Fruit fly (Drosophila melanogaster): ENCODE measurements around the gene APP-BP1.

DNA sequence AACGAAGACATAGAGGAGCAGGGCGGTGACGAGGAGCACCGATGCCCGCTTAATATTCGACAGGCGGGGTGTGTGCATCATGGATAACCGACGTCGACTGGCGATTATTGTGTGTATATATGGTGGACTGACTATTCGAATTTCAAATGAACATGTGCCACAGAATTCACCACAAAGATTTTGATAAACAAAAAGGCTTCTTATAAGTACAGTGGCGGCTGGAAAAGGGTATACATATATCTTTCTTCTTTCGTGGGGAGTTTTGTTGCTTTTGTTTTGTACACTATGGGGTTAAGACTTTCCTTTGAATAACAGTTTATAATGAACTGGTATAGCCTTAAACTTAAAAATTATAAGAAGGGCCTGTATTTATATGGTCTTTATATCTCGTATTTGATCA is 28.4 kb upstream of the APP-BP1 start, which contains the start of gene CG6310:
- TF ChIP-seq psq (optimal IDR thresholded peaks at IDR 0.05) (no peak), usp (GFP tag; optimal IDR thresholded peaks at IDR 0.05) (no peak), pan (optimal IDR thresholded peaks at IDR 0.05) (no peak), Dll (optimal IDR thresholded peaks at IDR 0.05) (no peak)
